Worm (Caenorhabditis elegans) whole organism, L4/young adult: Measurements from ENCODE around the gene T02G5.14.

Experiments used
- dao-5 ChIP-seq: sonication (generic microtip); optimal IDR thresholded peaks from 2 replicates; lab custom pipeline; 2016; ENCODE audit warnings: missing genotype, missing genetic modification characterization, moderate library complexity, missing compliant biosample characterization
- him-1 ChIP-seq: sonication (generic microtip); optimal IDR thresholded peaks from 2 replicates; lab custom pipeline; 2016; ENCODE audit warnings: missing genotype, missing genetic modification reagents, missing genetic modification characterization, missing compliant biosample characterization

ce11 chrII:7115638-7116037 lies 31.5 kb downstream of the T02G5.14 start, which contains the start of gene cutl-5:
- no peak for TF ChIP-seq dao-5 (tag; lab: Kevin White, UChicago)
- no peak for TF ChIP-seq him-1 (tag; lab: Kevin White, UChicago)
